Worm (Caenorhabditis elegans) whole organism, dauer: Measurements from ENCODE around the gene T27A10.5.

ENCODE experiments used
- unc-62 ChIP-seq: sonication (generic microtip); optimal IDR thresholded peaks from 2 replicates; lab custom pipeline; 2017; ENCODE audit warnings: missing biosample characterization, missing genetic modification reagents, missing genetic modification characterization

The T27A10.5 gene

ce11 chrX:3573482-3573881 lies at the start of gene T27A10.5:
Gene T27A10.5, minus strand, starts transcription at chrX:3573582.
- no peak for TF ChIP-seq unc-62 (GFP tag; lab: Kevin White, UChicago)

ce11 chrX:3623162-3623561 lies 49.8 kb upstream of the T27A10.5 start, which contains the start of gene C18B2.2:
Gene C18B2.2, plus strand, starts transcription at chrX:3623462.
- no peak for TF ChIP-seq unc-62 (GFP tag; lab: Kevin White, UChicago)

ce11 chrX:3618842-3619241 lies 45.5 kb upstream of the T27A10.5 start:
- no peak for TF ChIP-seq unc-62 (GFP tag; lab: Kevin White, UChicago)

- no peak for TF ChIP-seq unc-62 (GFP tag; lab: Kevin White, UChicago)
These were observed 43.8 kb upstream of the T27A10.5 start, which contains the start of gene del-9 for ce11 chrX:3617218-3617617. Gene del-9, minus strand, starts transcription at chrX:3617318.

- TF ChIP-seq unc-62 (GFP tag; lab: Kevin White, UChicago), result no peak
These were observed 40.3 kb upstream of the T27A10.5 start for ce11 chrX:3613665-3614064.

ce11 chrX:3611740-3612139 lies 38.4 kb upstream of the T27A10.5 start:
- TF ChIP-seq unc-62 (GFP tag; lab: Kevin White, UChicago), result no peak

ce11 chrX:3611042-3611623 lies 37.8 kb upstream of the T27A10.5 start, which contains the start of gene C18B2.5:
Gene C18B2.5, minus strand, starts transcription at chrX:3611092.
- no peak for TF ChIP-seq unc-62 (GFP tag; lab: Kevin White, UChicago)

ce11 chrX:3610442-3610841 lies 37.1 kb upstream of the T27A10.5 start:
- no peak for TF ChIP-seq unc-62 (GFP tag; lab: Kevin White, UChicago)

- TF ChIP-seq unc-62 (GFP tag; lab: Kevin White, UChicago), result no peak
These were observed 32.3 kb upstream of the T27A10.5 start, which contains the start of gene C18B2.4 for ce11 chrX:3605727-3606126. Gene C18B2.4, minus strand, starts transcription at chrX:3605741.

- no peak for TF ChIP-seq unc-62 (GFP tag; lab: Kevin White, UChicago)
These were observed 29.2 kb upstream of the T27A10.5 start for ce11 chrX:3602622-3603021.

ce11 chrX:3601531-3601930 lies 28.1 kb upstream of the T27A10.5 start, which contains the start of gene C18B2.3:
Gene C18B2.3, plus strand, starts transcription at chrX:3601831.
- no peak for TF ChIP-seq unc-62 (GFP tag; lab: Kevin White, UChicago)

ce11 chrX:3600390-3600789 lies 27.0 kb upstream of the T27A10.5 start, which contains the start of gene cgr-1:
Gene cgr-1, minus strand, starts transcription at chrX:3600457.
- TF ChIP-seq unc-62 (GFP tag; lab: Kevin White, UChicago), result no peak

ce11 chrX:3599860-3600259 lies 26.5 kb upstream of the T27A10.5 start:
- no peak for TF ChIP-seq unc-62 (GFP tag; lab: Kevin White, UChicago)

- TF ChIP-seq unc-62 (GFP tag; lab: Kevin White, UChicago), result no peak
These were observed 23.6 kb upstream of the T27A10.5 start for ce11 chrX:3596967-3597366.

- TF ChIP-seq unc-62 (GFP tag; lab: Kevin White, UChicago), result no peak
These were observed 23.0 kb upstream of the T27A10.5 start, which contains the start of gene T27A10.6 for ce11 chrX:3596303-3596772. Gene T27A10.6, minus strand, starts transcription at chrX:3596353.

- TF ChIP-seq unc-62 (GFP tag; lab: Kevin White, UChicago), result no peak
These were observed 17.1 kb upstream of the T27A10.5 start for ce11 chrX:3590510-3590909.

- TF ChIP-seq unc-62 (GFP tag; lab: Kevin White, UChicago), result no peak
These were observed 12.2 kb upstream of the T27A10.5 start, which contains the start of gene T27A10.2 for ce11 chrX:3585625-3586024. Gene T27A10.2, plus strand, starts transcription at chrX:3585957.
